Worm (Caenorhabditis elegans) whole organism, mixed stage, embryonic: ENCODE data around the gene srd-18.

ENCODE experiments used
- M03D4.4 ChIP-seq: sonication (generic microtip); optimal IDR thresholded peaks from 2 replicates; lab custom pipeline; 2017; ENCODE audit warnings: mild to moderate bottlenecking, missing genetic modification characterization, missing compliant biosample characterization
- bed-3 ChIP-seq: fragments of 200-800 bp; sonication (Bioruptor generic); optimal IDR thresholded peaks from 3 replicates; lab custom pipeline; 2018; ENCODE audit warnings: mild to moderate bottlenecking, missing genetic modification characterization, moderate library complexity, missing compliant biosample characterization
- blmp-1 ChIP-seq: fragments of 150-350 bp; optimal IDR thresholded peaks from 2 replicates; lab custom pipeline; 2014; ENCODE audit warnings: missing biosample characterization, missing genetic modification characterization
- ceh-83 ChIP-seq: fragments of 200-800 bp; sonication (Bioruptor generic); optimal IDR thresholded peaks from 2 replicates; lab custom pipeline; 2018; ENCODE audit warnings: mild to moderate bottlenecking, missing genetic modification characterization, missing compliant biosample characterization
- cnd-1 ChIP-seq: fragments of 200-800 bp; sonication (Bioruptor generic); optimal IDR thresholded peaks from 2 replicates; lab custom pipeline; 2018; ENCODE audit warnings: mild to moderate bottlenecking, missing genetic modification characterization, missing compliant biosample characterization
- elt-1 ChIP-seq: sonication (generic microtip); optimal IDR thresholded peaks from 2 replicates; lab custom pipeline; 2017; ENCODE audit warnings: missing genetic modification characterization, mild to moderate bottlenecking, missing compliant biosample characterization, antibody characterized with exemption, moderate library complexity, borderline replicate concordance; ENCODE audit not compliant: insufficient read depth
- elt-3 ChIP-seq: fragments of 150-350 bp; optimal IDR thresholded peaks from 2 replicates; lab custom pipeline; 2014; ENCODE audit warnings: missing biosample characterization, missing genetic modification characterization
- ham-2 ChIP-seq: fragments of 200-800 bp; sonication (Bioruptor generic); optimal IDR thresholded peaks from 2 replicates; lab custom pipeline; 2018; ENCODE audit warnings: mild to moderate bottlenecking, missing genetic modification characterization, missing compliant biosample characterization
- hlh-1 ChIP-seq: fragments of 150-350 bp; optimal IDR thresholded peaks from 2 replicates; lab custom pipeline; 2014; ENCODE audit warnings: missing biosample characterization, missing genetic modification reagents, missing genetic modification characterization
- lin-13 ChIP-seq: fragments of 150-350 bp; optimal IDR thresholded peaks from 2 replicates; lab custom pipeline; 2014; ENCODE audit warnings: missing biosample characterization, missing genetic modification characterization
- lin-32 ChIP-seq: fragments of 200-800 bp; sonication (Bioruptor generic); optimal IDR thresholded peaks from 2 replicates; lab custom pipeline; 2018; ENCODE audit warnings: mild to moderate bottlenecking, missing genetic modification characterization, missing compliant biosample characterization
- lsy-2 ChIP-seq: fragments of 150-350 bp; optimal IDR thresholded peaks from 2 replicates; lab custom pipeline; 2014; ENCODE audit warnings: missing biosample characterization, missing genetic modification characterization
- mab-5 ChIP-seq: fragments of 150-350 bp; optimal IDR thresholded peaks from 2 replicates; lab custom pipeline; 2014; ENCODE audit warnings: missing biosample characterization, missing genetic modification characterization
- mep-1 ChIP-seq: fragments of 150-350 bp; optimal IDR thresholded peaks from 2 replicates; lab custom pipeline; 2017; ENCODE audit warnings: missing biosample characterization, missing genetic modification reagents, missing genetic modification characterization, inconsistent platforms
- mls-2 ChIP-seq: sonication (generic microtip); optimal IDR thresholded peaks from 2 replicates; lab custom pipeline; 2016; ENCODE audit warnings: mild to moderate bottlenecking, missing genetic modification characterization, moderate library complexity, missing compliant biosample characterization
- nhr-12 ChIP-seq: fragments of 150-350 bp; optimal IDR thresholded peaks from 2 replicates; lab custom pipeline; 2014; ENCODE audit warnings: missing biosample characterization, missing genetic modification characterization
- nhr-2 ChIP-seq: fragments of 150-350 bp; optimal IDR thresholded peaks from 2 replicates; lab custom pipeline; 2014; ENCODE audit warnings: missing biosample characterization, missing genetic modification characterization
- nhr-237 ChIP-seq: fragments of 150-350 bp; optimal IDR thresholded peaks from 2 replicates; lab custom pipeline; 2014; ENCODE audit warnings: missing biosample characterization, missing genetic modification characterization
- nhr-28 ChIP-seq: fragments of 150-350 bp; optimal IDR thresholded peaks from 2 replicates; lab custom pipeline; 2014; ENCODE audit warnings: missing biosample characterization, missing genetic modification characterization
- nhr-76 ChIP-seq: sonication (generic microtip); optimal IDR thresholded peaks from 2 replicates; lab custom pipeline; 2017; ENCODE audit warnings: missing biosample characterization, missing genetic modification characterization
- pha-4 ChIP-seq: fragments of 150-350 bp; optimal IDR thresholded peaks from 2 replicates; lab custom pipeline; 2018; ENCODE audit warnings: missing biosample characterization, missing genetic modification reagents, missing genetic modification characterization
- sem-2 ChIP-seq: fragments of 200-800 bp; sonication (Bioruptor generic); optimal IDR thresholded peaks from 2 replicates; lab custom pipeline; 2018; ENCODE audit warnings: mild to moderate bottlenecking, missing genetic modification characterization, missing compliant biosample characterization
- snpc-4 ChIP-seq: fragments of 150-350 bp; optimal IDR thresholded peaks from 2 replicates; lab custom pipeline; 2014; ENCODE audit warnings: missing biosample characterization, missing genetic modification characterization
- sptf-1 ChIP-seq: sonication (generic microtip); optimal IDR thresholded peaks from 2 replicates; lab custom pipeline; 2017; ENCODE audit warnings: mild to moderate bottlenecking, missing genetic modification characterization, moderate library complexity, missing compliant biosample characterization
- tbx-8 ChIP-seq: fragments of 200-800 bp; sonication (Bioruptor generic); optimal IDR thresholded peaks from 2 replicates; lab custom pipeline; 2018; ENCODE audit warnings: mild to moderate bottlenecking, missing genetic modification characterization, moderate library complexity, missing compliant biosample characterization
- unc-120 ChIP-seq: sonication (generic microtip); optimal IDR thresholded peaks from 2 replicates; lab custom pipeline; 2017; ENCODE audit warnings: missing genetic modification characterization, missing compliant biosample characterization; ENCODE audit not compliant: poor library complexity, severe bottlenecking
- unc-39 ChIP-seq: fragments of 150-350 bp; optimal IDR thresholded peaks from 2 replicates; lab custom pipeline; 2014; ENCODE audit warnings: missing biosample characterization, missing genetic modification characterization
- zip-8 ChIP-seq: fragments of 150-350 bp; optimal IDR thresholded peaks from 2 replicates; lab custom pipeline; 2014; ENCODE audit warnings: missing biosample characterization, missing genetic modification characterization
- ztf-11 ChIP-seq: fragments of 150-350 bp; optimal IDR thresholded peaks from 2 replicates; lab custom pipeline; 2014; ENCODE audit warnings: missing biosample characterization, missing genetic modification characterization

The srd-18 gene

ce11 chrV:13389454-13389853 is 37.2 kb downstream of the srd-18 start:
- TF ChIP-seq mep-1: no peak
- peak; percentile 78 for TF ChIP-seq elt-1 (tag; lab: Kevin White, UChicago)
- TF ChIP-seq nhr-237 (tag; lab: Kevin White, UChicago): no peak

ce11 chrV:13388961-13389360 is 37.7 kb downstream of the srd-18 start:
- TF ChIP-seq elt-1 (tag; lab: Kevin White, UChicago): no peak
- TF ChIP-seq ham-2 (GFP tag; lab: Kevin White, UChicago): no peak
- TF ChIP-seq mls-2 (tag; lab: Kevin White, UChicago): no peak
- no peak for TF ChIP-seq ceh-83 (GFP tag; lab: Kevin White, UChicago)
- TF ChIP-seq sptf-1 (tag; lab: Kevin White, UChicago): no peak
- no peak for TF ChIP-seq snpc-4 (tag; lab: Kevin White, UChicago)
- no peak for TF ChIP-seq lin-13 (tag; lab: Kevin White, UChicago)

- TF ChIP-seq unc-39 (tag; lab: Kevin White, UChicago) (no peak), elt-3 (tag; lab: Kevin White, UChicago) (no peak), mep-1 (no peak), tbx-8 (no peak), mab-5 (tag; lab: Kevin White, UChicago) (no peak)
Observed at ce11 chrV:13387472-13387871, 39.2 kb downstream of the srd-18 start.

- no peak for TF ChIP-seq lin-13 (tag; lab: Kevin White, UChicago)
- TF ChIP-seq mep-1: no peak
- no peak for TF ChIP-seq M03D4.4
- no peak for TF ChIP-seq sem-2 (GFP tag; lab: Kevin White, UChicago)
- TF ChIP-seq nhr-2 (tag; lab: Kevin White, UChicago): no peak
- TF ChIP-seq mls-2 (tag; lab: Kevin White, UChicago): no peak
- TF ChIP-seq nhr-76 (tag; lab: Kevin White, UChicago): no peak
- no peak for TF ChIP-seq ztf-11 (tag; lab: Kevin White, UChicago)
- no peak for TF ChIP-seq sptf-1 (tag; lab: Kevin White, UChicago)
- no peak for TF ChIP-seq zip-8 (tag; lab: Kevin White, UChicago)
- TF ChIP-seq bed-3: no peak
- TF ChIP-seq nhr-12: no peak
Observed at ce11 chrV:13385798-13386197, 40.9 kb downstream of the srd-18 start, which contains the start of gene gcy-34. Gene gcy-34 (minus strand): TSS chrV:13385898.

ce11 chrV:13380980-13381379 is 45.7 kb downstream of the srd-18 start, which contains the start of gene cpz-2:
Gene cpz-2 (plus strand): TSS chrV:13381189.
- TF ChIP-seq bed-3: no peak
- no peak for TF ChIP-seq cnd-1 (tag; lab: Kevin White, UChicago)
- no peak for TF ChIP-seq zip-8 (tag; lab: Kevin White, UChicago)
- no peak for TF ChIP-seq lin-32 (GFP tag; lab: Kevin White, UChicago)
- TF ChIP-seq nhr-237 (tag; lab: Kevin White, UChicago): no peak
- TF ChIP-seq elt-3 (tag; lab: Kevin White, UChicago): no peak
- TF ChIP-seq ztf-11 (tag; lab: Kevin White, UChicago): no peak
- no peak for TF ChIP-seq elt-1 (tag; lab: Kevin White, UChicago)
- no peak for TF ChIP-seq nhr-28
- TF ChIP-seq mep-1: no peak
- TF ChIP-seq blmp-1 (tag; lab: Kevin White, UChicago): no peak
- TF ChIP-seq pha-4: no peak
- TF ChIP-seq unc-120 (tag; lab: Kevin White, UChicago): no peak
- TF ChIP-seq lin-13 (tag; lab: Kevin White, UChicago): no peak

- TF ChIP-seq zip-8 (tag; lab: Kevin White, UChicago) (no peak), lsy-2 (no peak), blmp-1 (tag; lab: Kevin White, UChicago) (no peak), elt-1 (tag; lab: Kevin White, UChicago) (no peak), hlh-1 (tag; lab: Kevin White, UChicago) (no peak), sem-2 (GFP tag; lab: Kevin White, UChicago) (no peak), snpc-4 (tag; lab: Kevin White, UChicago) (no peak), elt-3 (tag; lab: Kevin White, UChicago) (no peak)
Observed at ce11 chrV:13380178-13380577, 46.5 kb downstream of the srd-18 start, which contains the start of gene ifbp-1. Gene ifbp-1 (minus strand): TSS chrV:13380262.
